Worm (Caenorhabditis elegans): ENCODE measurements around the gene W01B6.8.

The W01B6.8 gene

ce11 chrIV:10051088-10051487, 33.1 kb downstream of the W01B6.8 start, which contains the start of gene T04B2.8:
Gene T04B2.8 (minus strand): TSS chrIV:10051188.
- TF ChIP-seq drap-1 (GFP tag; optimal IDR thresholded peaks at IDR 0.05) (no peak), nhr-12 (tag; optimal IDR thresholded peaks at IDR 0.05) (no peak), M03D4.4 (tag; optimal IDR thresholded peaks at IDR 0.05) (no peak), mab-5 (tag; optimal IDR thresholded peaks at IDR 0.05) (no peak), hlh-1 (tag; optimal IDR thresholded peaks at IDR 0.05) (no peak), unc-62 (GFP tag; optimal IDR thresholded peaks at IDR 0.05) (no peak), lin-13 (tag; optimal IDR thresholded peaks at IDR 0.05) (no peak), lsy-2 (tag; optimal IDR thresholded peaks at IDR 0.05) (no peak), sptf-1 (tag; optimal IDR thresholded peaks at IDR 0.05) (no peak)

- TF ChIP-seq lsy-2 (tag; optimal IDR thresholded peaks at IDR 0.05): no peak
- peak; percentile 1 for TF ChIP-seq elt-1 (tag; optimal IDR thresholded peaks at IDR 0.05; ENCODE audit: borderline replicate concordance, insufficient read depth)
- peak; percentile 61 for TF ChIP-seq unc-120 (tag; optimal IDR thresholded peaks at IDR 0.05; ENCODE audit: poor library complexity, severe bottlenecking)
- TF ChIP-seq hlh-1 (tag; optimal IDR thresholded peaks at IDR 0.05): peak; percentile 29
Observed at ce11 chrIV:10048268-10048667, 35.9 kb downstream of the W01B6.8 start.

ce11 chrIV:10047108-10047507, 37.1 kb downstream of the W01B6.8 start, which contains the start of gene T04B2.3:
Gene T04B2.3 (plus strand): TSS chrIV:10047408.
- no peak for TF ChIP-seq lin-32 (GFP tag; optimal IDR thresholded peaks at IDR 0.05)

ce11 chrIV:10046005-10046404, 38.2 kb downstream of the W01B6.8 start:
- TF ChIP-seq pha-4 (tag; optimal IDR thresholded peaks at IDR 0.05) (no peak), lin-13 (tag; optimal IDR thresholded peaks at IDR 0.05) (no peak), M03D4.4 (tag; optimal IDR thresholded peaks at IDR 0.05) (no peak), nhr-237 (tag; optimal IDR thresholded peaks at IDR 0.05) (no peak), mab-5 (tag; optimal IDR thresholded peaks at IDR 0.05) (no peak), ham-2 (GFP tag; optimal IDR thresholded peaks at IDR 0.05) (no peak), blmp-1 (tag; optimal IDR thresholded peaks at IDR 0.05) (no peak), lsy-2 (tag; optimal IDR thresholded peaks at IDR 0.05) (no peak), drap-1 (GFP tag; optimal IDR thresholded peaks at IDR 0.05) (no peak), elt-1 (tag; optimal IDR thresholded peaks at IDR 0.05; ENCODE audit: borderline replicate concordance, insufficient read depth) (no peak), ceh-39 (tag; optimal IDR thresholded peaks at IDR 0.05) (no peak), sem-2 (GFP tag; optimal IDR thresholded peaks at IDR 0.05) (no peak), nhr-28 (tag; optimal IDR thresholded peaks at IDR 0.05) (no peak), hlh-1 (tag; optimal IDR thresholded peaks at IDR 0.05) (no peak), lin-32 (GFP tag; optimal IDR thresholded peaks at IDR 0.05) (no peak), nhr-2 (tag; optimal IDR thresholded peaks at IDR 0.05) (no peak)

- TF ChIP-seq elt-3 (tag; optimal IDR thresholded peaks at IDR 0.05): no peak
- no peak for TF ChIP-seq ceh-43 (GFP tag; optimal IDR thresholded peaks at IDR 0.05)
- no peak for TF ChIP-seq ham-2 (GFP tag; optimal IDR thresholded peaks at IDR 0.05)
- no peak for TF ChIP-seq lin-32 (GFP tag; optimal IDR thresholded peaks at IDR 0.05)
- no peak for TF ChIP-seq nhr-76 (tag; optimal IDR thresholded peaks at IDR 0.05)
- TF ChIP-seq unc-62 (GFP tag; optimal IDR thresholded peaks at IDR 0.05): no peak
- TF ChIP-seq sptf-1 (tag; optimal IDR thresholded peaks at IDR 0.05): no peak
- no peak for TF ChIP-seq ztf-11 (tag; optimal IDR thresholded peaks at IDR 0.05)
- TF ChIP-seq hlh-1 (tag; optimal IDR thresholded peaks at IDR 0.05): no peak
- no peak for TF ChIP-seq ceh-39 (tag; optimal IDR thresholded peaks at IDR 0.05)
- TF ChIP-seq ces-1 (GFP tag; optimal IDR thresholded peaks at IDR 0.05): no peak
- no peak for TF ChIP-seq ceh-83 (GFP tag; optimal IDR thresholded peaks at IDR 0.05)
- TF ChIP-seq nhr-237 (tag; optimal IDR thresholded peaks at IDR 0.05): no peak
- TF ChIP-seq tbx-8 (GFP tag; optimal IDR thresholded peaks at IDR 0.05): no peak
- no peak for TF ChIP-seq lsy-2 (tag; optimal IDR thresholded peaks at IDR 0.05)
- no peak for TF ChIP-seq drap-1 (GFP tag; optimal IDR thresholded peaks at IDR 0.05)
Observed at ce11 chrIV:10042881-10043280, 41.3 kb downstream of the W01B6.8 start, which contains the start of gene frk-1. Gene frk-1 (plus strand): TSS chrIV:10043181.

- TF ChIP-seq snpc-4 (tag; optimal IDR thresholded peaks at IDR 0.05) (no peak), mls-2 (tag; optimal IDR thresholded peaks at IDR 0.05) (no peak), pha-4 (tag; optimal IDR thresholded peaks at IDR 0.05) (no peak)
Observed at ce11 chrIV:10040803-10041202, 43.4 kb downstream of the W01B6.8 start, which contains the start of gene dhs-31. Gene dhs-31 (minus strand): TSS chrIV:10040903.

Data from whole organism, mixed stage, embryonic.